Fruit fly (Drosophila melanogaster): ENCODE results near the gene CG13284.

Gene CG13284

DNA sequence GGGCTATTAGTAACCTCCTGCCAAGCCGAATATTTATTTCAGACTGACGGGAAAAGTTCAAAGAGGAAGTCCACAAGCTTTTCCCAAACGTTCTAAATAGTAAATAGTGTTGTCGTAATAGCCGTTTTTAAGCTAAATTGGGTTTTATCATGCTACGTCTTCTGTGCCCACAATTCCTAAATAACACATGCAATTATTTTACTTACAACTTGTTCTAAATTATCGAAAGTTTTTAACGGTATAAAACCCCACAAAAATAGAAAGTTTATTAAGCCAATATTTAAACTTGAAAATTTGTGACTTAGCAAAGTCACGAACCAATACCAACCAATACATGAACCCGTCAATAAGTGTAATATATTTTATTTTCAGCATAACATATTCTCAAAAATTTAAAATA lies at the start of gene CG13284:
TSS of gene CG13284 (minus strand) at position 47 of the 400 bp plus-strand sequence.
- TF ChIP-seq Sin3A (optimal IDR thresholded peaks at IDR 0.05) (no peak), Myc (optimal IDR thresholded peaks at IDR 0.05) (no peak), insv (optimal IDR thresholded peaks at IDR 0.05) (no peak), ttk (optimal IDR thresholded peaks at IDR 0.05) (no peak), h (optimal IDR thresholded peaks at IDR 0.05) (no peak), psq (optimal IDR thresholded peaks at IDR 0.05) (no peak)

DNA sequence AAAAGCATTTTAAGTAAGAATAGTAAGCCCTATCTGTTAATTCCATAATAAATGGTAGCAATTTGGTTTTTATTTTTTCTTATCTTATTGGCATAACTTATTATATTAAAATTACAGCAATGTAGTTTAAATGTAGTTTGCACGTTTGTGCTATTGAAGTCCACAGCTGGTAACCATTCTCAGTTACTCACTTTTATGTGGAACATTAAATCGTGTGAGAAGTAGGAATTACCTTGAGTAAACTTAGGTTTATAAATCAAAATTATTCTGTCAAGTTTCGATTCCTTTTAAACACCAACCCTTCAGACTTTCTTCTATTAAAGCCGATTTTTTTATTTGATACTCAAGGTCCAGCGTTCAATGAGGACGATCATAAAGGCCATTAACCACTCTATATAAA lies 41.1 kb upstream of the CG13284 start, which contains the start of gene CG42556:
TSS of gene CG42556 (plus strand) at position 301 of the 400 bp plus-strand sequence.
- no peak for TF ChIP-seq insv (optimal IDR thresholded peaks at IDR 0.05)
- TF ChIP-seq psq (optimal IDR thresholded peaks at IDR 0.05): no peak

DNA sequence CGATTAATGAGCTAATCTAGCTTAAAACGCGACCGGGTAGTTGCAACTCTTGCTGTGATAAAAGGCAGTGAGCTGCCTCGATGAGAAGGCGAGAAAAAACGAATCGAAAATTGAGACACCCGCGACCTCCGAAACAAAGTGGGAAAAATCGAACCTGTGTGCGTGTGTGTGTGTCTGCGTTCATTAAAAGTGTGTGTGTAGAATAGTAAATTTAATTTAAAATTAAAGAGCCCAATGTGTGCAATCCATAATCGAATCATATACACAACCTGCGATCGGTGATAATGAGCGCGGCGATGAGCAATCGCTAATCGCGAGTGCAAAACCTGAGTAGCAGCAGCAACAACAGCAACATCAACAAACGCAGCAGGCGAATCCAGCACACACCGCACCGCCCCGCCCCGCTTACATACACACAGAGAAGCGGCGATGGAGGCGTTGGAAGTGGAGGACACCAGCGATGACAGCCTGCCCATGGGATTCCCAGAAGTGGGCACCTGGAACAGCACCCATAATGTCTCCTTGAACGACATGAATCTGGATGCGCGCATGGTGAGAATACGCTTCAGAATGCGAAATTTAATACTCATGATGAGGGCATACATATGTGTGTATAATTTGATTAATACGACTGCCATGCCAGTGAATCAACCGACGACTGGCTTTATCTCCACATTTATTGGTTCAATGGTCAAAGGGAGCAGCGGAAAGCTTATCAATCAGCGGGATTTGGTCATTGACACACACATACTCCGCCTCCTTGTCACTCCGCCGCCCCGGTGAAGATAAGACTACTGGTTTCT lies 40.3 kb upstream of the CG13284 start:
- TF ChIP-seq insv (optimal IDR thresholded peaks at IDR 0.05) (no peak), h (optimal IDR thresholded peaks at IDR 0.05) (no peak), psq (optimal IDR thresholded peaks at IDR 0.05) (no peak), ttk (optimal IDR thresholded peaks at IDR 0.05) (no peak), Myc (optimal IDR thresholded peaks at IDR 0.05) (no peak)

DNA sequence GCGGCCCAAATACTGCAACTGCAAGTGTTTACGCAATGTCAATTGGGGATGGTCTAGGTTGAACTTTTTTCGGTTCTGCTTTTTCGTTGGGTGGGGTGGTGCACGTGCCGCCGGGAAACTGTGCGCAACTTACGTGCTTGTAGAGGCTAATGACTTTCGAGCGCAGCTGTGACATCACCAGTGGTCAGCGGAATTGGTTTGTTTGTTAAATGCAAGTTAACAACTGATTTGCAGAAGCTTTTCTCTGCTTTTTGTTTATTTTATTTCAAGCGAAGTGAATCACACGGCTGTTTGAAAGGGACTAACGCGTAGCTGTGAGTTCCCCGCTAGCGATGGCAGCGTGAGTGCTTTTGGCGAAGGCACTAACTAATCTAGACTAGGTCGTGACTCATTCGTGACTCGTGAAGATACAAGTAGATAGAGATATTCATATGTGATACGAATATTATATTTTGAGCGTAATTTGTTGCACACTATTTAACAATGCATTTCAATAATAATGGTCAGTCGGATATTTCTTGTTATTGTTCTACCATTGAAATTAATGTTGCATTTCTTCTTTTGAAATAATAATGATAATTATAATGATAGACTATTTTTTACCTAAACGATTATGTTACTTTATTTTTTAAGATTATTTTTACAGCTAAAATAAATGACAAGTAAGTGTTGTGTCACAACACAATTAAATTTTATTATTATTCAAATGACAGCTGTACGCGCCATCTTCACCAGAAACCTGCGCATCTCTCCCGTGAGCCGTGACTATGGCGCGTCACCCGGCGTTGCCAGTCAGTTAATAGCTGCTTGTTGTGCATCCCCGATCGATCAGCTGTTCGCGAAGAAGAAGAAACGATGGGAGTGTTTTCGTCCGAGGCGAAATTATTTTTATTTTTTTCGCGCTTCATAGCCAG lies 39.4 kb upstream of the CG13284 start, which contains the start of the genes osi and tweek:
TSS of gene osi (minus strand) at position 307 of the 914 bp plus-strand sequence.
TSS of gene tweek (plus strand) at position 831 of the 914 bp plus-strand sequence.
- TF ChIP-seq psq (optimal IDR thresholded peaks at IDR 0.05) (no peak), ttk (optimal IDR thresholded peaks at IDR 0.05) (no peak), insv (optimal IDR thresholded peaks at IDR 0.05) (no peak), h (optimal IDR thresholded peaks at IDR 0.05) (no peak), Sin3A (optimal IDR thresholded peaks at IDR 0.05) (no peak), Myc (optimal IDR thresholded peaks at IDR 0.05) (no peak)

DNA sequence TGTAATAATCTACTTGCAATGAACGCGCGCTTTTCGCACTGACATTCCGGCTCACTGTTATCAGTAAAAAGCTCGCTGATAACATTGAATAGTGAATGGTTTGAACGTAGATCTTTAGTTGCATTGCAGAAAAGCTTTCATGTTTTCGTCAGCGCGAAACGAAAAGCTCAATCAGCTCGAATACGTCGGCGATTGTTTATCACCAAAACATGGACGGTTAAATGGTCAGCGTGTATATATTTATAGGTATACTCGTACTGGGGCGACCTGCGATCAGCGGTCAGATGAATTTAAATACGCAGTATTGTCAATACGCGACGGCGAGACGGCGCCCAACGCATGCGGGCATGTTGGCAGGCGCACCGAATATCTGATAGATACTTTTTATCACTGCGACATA lies 37.9 kb upstream of the CG13284 start:
- TF ChIP-seq Sin3A (optimal IDR thresholded peaks at IDR 0.05): no peak
- no peak for TF ChIP-seq psq (optimal IDR thresholded peaks at IDR 0.05)
- no peak for TF ChIP-seq h (optimal IDR thresholded peaks at IDR 0.05)
- TF ChIP-seq ttk (optimal IDR thresholded peaks at IDR 0.05): no peak
- no peak for TF ChIP-seq Myc (optimal IDR thresholded peaks at IDR 0.05)

DNA sequence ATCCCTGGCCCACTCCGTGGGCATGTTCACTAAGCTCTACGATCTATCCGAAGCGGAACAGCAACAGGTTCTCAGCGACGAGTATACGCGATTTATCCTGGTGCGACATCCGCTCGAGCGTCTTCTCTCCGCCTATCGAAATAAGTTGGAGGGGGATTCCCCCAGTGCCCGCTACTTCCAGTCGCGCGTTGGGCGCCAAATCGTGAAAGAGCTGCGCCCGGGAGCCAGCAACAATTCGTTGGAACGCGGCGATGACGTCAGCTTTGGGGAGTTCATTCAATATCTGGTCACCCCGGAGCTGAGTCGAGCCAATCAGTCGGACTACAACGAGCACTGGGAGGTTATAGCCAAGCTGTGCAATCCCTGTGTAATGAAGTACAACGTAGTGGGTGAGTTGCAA lies 36.8 kb upstream of the CG13284 start:
- TF ChIP-seq Sin3A (optimal IDR thresholded peaks at IDR 0.05) (no peak), h (optimal IDR thresholded peaks at IDR 0.05) (no peak), ttk (optimal IDR thresholded peaks at IDR 0.05) (no peak), Myc (optimal IDR thresholded peaks at IDR 0.05) (no peak), psq (optimal IDR thresholded peaks at IDR 0.05) (no peak), insv (optimal IDR thresholded peaks at IDR 0.05) (no peak)

DNA sequence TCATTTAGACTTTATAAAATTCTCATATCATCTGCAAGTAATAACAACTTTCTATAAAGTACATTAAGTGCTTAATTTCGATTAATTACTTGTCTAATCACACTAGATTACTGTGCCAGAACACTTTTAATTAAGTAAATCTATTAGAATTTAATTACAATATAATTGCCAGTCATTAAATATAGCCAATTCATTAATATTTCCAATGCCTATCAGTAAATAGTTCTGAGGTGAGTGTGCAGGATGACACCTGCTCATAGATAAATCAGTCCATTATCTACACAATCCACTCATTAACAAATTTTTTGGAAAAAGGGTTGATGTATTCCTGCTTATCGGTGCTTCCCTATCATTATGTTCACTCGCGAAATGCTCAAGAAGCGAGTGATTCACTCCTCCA lies 36.2 kb upstream of the CG13284 start:
- TF ChIP-seq h (optimal IDR thresholded peaks at IDR 0.05): no peak
- TF ChIP-seq insv (optimal IDR thresholded peaks at IDR 0.05): no peak
- no peak for TF ChIP-seq psq (optimal IDR thresholded peaks at IDR 0.05)
- no peak for TF ChIP-seq Sin3A (optimal IDR thresholded peaks at IDR 0.05)
- no peak for TF ChIP-seq ttk (optimal IDR thresholded peaks at IDR 0.05)
- no peak for TF ChIP-seq Myc (optimal IDR thresholded peaks at IDR 0.05)

DNA sequence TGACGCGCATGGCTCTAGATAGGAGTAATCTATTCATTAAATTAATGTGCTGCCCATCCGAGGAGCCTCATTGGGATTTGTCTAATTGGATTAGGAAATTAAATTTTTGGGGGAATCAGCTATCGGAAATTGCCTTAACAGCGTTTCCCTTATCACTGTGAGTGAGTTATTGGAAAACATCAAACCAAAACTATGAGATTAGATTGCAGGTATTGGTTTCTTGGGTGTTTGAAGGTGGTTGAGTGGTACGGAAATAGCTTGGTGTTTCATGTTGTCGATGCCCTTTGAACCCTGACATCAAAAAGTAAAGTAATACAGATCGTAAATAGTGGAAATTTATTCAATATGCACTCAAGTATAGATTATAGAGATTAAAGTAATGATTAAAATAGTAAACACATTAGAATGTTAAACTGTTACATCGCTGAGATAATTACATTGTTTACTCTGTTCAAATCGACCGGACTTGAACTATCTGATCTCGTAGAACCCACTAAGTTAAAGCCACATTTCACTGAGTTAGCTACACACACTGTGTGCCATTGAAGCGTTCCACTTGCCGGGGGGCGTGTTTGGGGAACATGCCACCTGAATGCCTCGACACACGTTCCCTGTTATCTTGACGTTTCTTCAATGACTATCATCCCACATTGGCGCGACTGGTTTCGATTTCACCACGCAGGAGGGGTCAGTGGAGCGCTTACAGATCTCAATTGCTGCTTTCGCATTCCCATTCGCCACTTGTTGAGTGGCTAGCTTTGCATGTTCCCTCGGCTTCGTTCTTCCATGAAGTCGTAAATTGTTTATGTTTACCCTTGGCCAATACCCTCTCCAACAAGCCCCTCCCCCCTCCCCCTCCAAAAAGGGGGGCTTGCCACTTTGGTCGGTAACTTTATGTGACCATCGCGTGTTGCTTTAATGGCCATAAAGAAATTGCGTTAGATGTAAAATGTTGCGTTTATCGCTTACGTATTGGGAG lies 34.6 kb upstream of the CG13284 start:
- TF ChIP-seq Myc (optimal IDR thresholded peaks at IDR 0.05) (no peak), insv (optimal IDR thresholded peaks at IDR 0.05) (no peak), h (optimal IDR thresholded peaks at IDR 0.05) (no peak), psq (optimal IDR thresholded peaks at IDR 0.05) (no peak), ttk (optimal IDR thresholded peaks at IDR 0.05) (no peak), Sin3A (optimal IDR thresholded peaks at IDR 0.05) (no peak)

DNA sequence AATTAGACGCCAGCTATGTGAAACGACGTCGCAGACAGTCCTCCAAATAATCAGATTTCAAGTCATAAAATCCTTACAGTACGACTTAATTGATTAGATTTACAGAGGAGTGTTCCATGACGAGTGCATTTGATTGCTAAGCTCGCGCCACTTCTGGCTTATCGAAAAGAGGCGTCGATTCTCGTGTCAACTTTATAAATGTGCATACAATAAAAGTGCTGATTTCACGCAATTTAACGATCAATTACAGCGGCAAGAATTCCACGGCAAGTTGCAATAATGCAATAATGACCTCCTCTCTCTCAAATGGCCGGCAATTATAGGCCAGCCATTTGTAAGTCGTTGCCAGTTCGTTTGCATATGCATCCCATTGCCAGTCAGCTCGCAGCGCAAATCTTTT lies 33.9 kb upstream of the CG13284 start:
- TF ChIP-seq psq (optimal IDR thresholded peaks at IDR 0.05): no peak
- no peak for TF ChIP-seq h (optimal IDR thresholded peaks at IDR 0.05)
- no peak for TF ChIP-seq Sin3A (optimal IDR thresholded peaks at IDR 0.05)
- no peak for TF ChIP-seq insv (optimal IDR thresholded peaks at IDR 0.05)
- no peak for TF ChIP-seq Myc (optimal IDR thresholded peaks at IDR 0.05)
- TF ChIP-seq ttk (optimal IDR thresholded peaks at IDR 0.05): no peak

DNA sequence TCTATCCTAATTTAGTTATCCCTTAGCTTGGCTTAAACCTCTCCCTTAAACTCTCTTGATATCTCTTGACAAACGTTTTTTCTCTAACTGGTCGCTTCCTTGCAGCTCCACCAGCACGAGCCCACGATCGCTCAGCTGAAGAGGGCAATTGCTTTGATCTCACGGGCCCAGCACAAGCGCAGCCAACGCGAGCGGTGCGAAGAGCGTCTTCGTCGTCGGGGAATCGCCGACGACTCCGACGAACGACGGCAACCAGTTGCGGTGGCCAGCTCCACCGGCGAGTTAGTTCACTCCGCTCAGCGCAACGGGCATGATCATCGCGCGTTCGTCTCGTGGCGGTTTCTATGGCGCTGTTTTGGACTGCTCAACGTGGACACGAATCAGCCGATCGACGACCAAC lies 32.4 kb upstream of the CG13284 start:
- TF ChIP-seq h (optimal IDR thresholded peaks at IDR 0.05) (no peak), Myc (optimal IDR thresholded peaks at IDR 0.05) (no peak), ttk (optimal IDR thresholded peaks at IDR 0.05) (no peak), insv (optimal IDR thresholded peaks at IDR 0.05) (no peak), psq (optimal IDR thresholded peaks at IDR 0.05) (no peak), Sin3A (optimal IDR thresholded peaks at IDR 0.05) (no peak)

DNA sequence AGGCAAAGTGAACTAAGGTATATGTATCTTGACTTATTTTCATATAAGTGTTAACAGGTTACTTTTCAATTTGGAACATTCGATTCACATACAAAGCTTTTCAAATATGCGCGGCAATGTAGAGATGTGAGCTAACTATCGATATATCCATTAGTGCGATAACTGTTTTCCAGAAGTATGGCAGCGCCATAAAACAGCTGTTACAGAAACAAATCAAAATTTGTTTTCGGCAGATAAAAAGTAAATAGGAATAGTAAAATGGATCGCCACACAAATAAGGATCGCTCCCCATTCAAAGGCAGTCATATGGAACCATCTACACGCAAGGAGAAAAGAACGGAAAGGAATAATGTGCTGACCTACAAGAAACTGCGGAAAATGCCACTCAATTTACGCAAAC lies 30.8 kb upstream of the CG13284 start, which contains the start of the genes CG32832, CG31743 and CG34313:
TSS of gene CG32832 (minus strand) at position 3 of the 400 bp plus-strand sequence.
TSS of gene CG31743 (plus strand) at position 230 of the 400 bp plus-strand sequence.
TSS of gene CG34313 (plus strand) at position 230 of the 400 bp plus-strand sequence.
- no peak for TF ChIP-seq Myc (optimal IDR thresholded peaks at IDR 0.05)
- no peak for TF ChIP-seq Sin3A (optimal IDR thresholded peaks at IDR 0.05)

Data from Kc167 (cell line).